Worm (Caenorhabditis elegans) whole organism, L2 larva: ENCODE data around the gene rrf-3.

ENCODE experiments used
- C34F6.9 ChIP-seq: fragments of 150-350 bp; optimal IDR thresholded peaks from 2 replicates; lab custom pipeline; 2014; ENCODE audit warnings: missing biosample characterization, missing genetic modification characterization
- F13H6.1 ChIP-seq: sonication (generic microtip); optimal IDR thresholded peaks from 2 replicates; lab custom pipeline; 2016; ENCODE audit warnings: missing genetic modification characterization, missing compliant biosample characterization
- Y55F3AM.14 ChIP-seq: fragments of 200-800 bp; sonication (Bioruptor generic); optimal IDR thresholded peaks from 2 replicates; lab custom pipeline; 2018; ENCODE audit warnings: mild to moderate bottlenecking, missing genetic modification characterization, missing compliant biosample characterization
- ama-1 ChIP-seq: fragments of 150-350 bp; optimal IDR thresholded peaks from 2 replicates; lab custom pipeline; 2018; ENCODE audit warnings: inconsistent platforms
- blmp-1 ChIP-seq: sonication (generic microtip); optimal IDR thresholded peaks from 2 replicates; lab custom pipeline; 2017; ENCODE audit warnings: missing genetic modification characterization, mild to moderate bottlenecking, missing compliant biosample characterization, antibody characterized with exemption, moderate library complexity; ENCODE audit not compliant: insufficient read depth
- ceh-16 ChIP-seq: fragments of 150-350 bp; optimal IDR thresholded peaks from 2 replicates; lab custom pipeline; 2014; ENCODE audit warnings: missing biosample characterization, missing genetic modification characterization
- crh-2 ChIP-seq: sonication (generic microtip); optimal IDR thresholded peaks from 2 replicates; lab custom pipeline; 2017; ENCODE audit warnings: missing biosample characterization, missing genetic modification characterization
- dmd-4 ChIP-seq: sonication (generic microtip); optimal IDR thresholded peaks from 2 replicates; lab custom pipeline; 2017; ENCODE audit warnings: missing biosample characterization, missing genetic modification characterization
- egl-27 ChIP-seq: sonication (generic microtip); optimal IDR thresholded peaks from 3 replicates; lab custom pipeline; 2017; ENCODE audit warnings: missing biosample characterization, missing genetic modification reagents, missing genetic modification characterization
- elt-3 ChIP-seq: sonication (generic microtip); optimal IDR thresholded peaks from 2 replicates; lab custom pipeline; 2017; ENCODE audit warnings: missing biosample characterization, missing genetic modification characterization
- gmeb-1 ChIP-seq: fragments of 150-350 bp; optimal IDR thresholded peaks from 2 replicates; lab custom pipeline; 2014; ENCODE audit warnings: missing biosample characterization, missing genetic modification characterization
- lin-11 ChIP-seq: fragments of 150-350 bp; sonication (generic microtip); optimal IDR thresholded peaks from 2 replicates; lab custom pipeline; 2014; ENCODE audit warnings: missing biosample characterization, missing genetic modification characterization, inconsistent platforms, mixed read lengths
- lsy-2 ChIP-seq, 2 experiments: fragments of 150-350 bp in 1 of 2; sonication (generic microtip) in 1 of 2; optimal IDR thresholded peaks; 2 replicates each; lab custom pipeline; 2014 to 2017; ENCODE audit warnings: missing biosample characterization in 2 of 2, missing genetic modification characterization in 2 of 2
- mab-5 ChIP-seq: fragments of 150-350 bp; optimal IDR thresholded peaks from 2 replicates; lab custom pipeline; 2014; ENCODE audit warnings: missing biosample characterization, missing genetic modification characterization
- mdl-1 ChIP-seq, 2 experiments: fragments of 150-350 bp in 1 of 2; sonication (generic microtip) in 1 of 2; optimal IDR thresholded peaks; 2 replicates each; lab custom pipeline; 2017; ENCODE audit warnings: missing biosample characterization in 2 of 2, missing genetic modification characterization in 2 of 2
- nhr-10 ChIP-seq: sonication (generic microtip); optimal IDR thresholded peaks from 2 replicates; lab custom pipeline; 2017; ENCODE audit warnings: missing biosample characterization, missing genetic modification characterization
- nhr-12 ChIP-seq: fragments of 150-350 bp; optimal IDR thresholded peaks from 2 replicates; lab custom pipeline; 2014; ENCODE audit warnings: missing biosample characterization, missing genetic modification characterization
- nhr-129 ChIP-seq: fragments of 150-350 bp; optimal IDR thresholded peaks from 2 replicates; lab custom pipeline; 2014; ENCODE audit warnings: missing biosample characterization, missing genetic modification characterization
- nhr-21 ChIP-seq: fragments of 150-350 bp; optimal IDR thresholded peaks from 2 replicates; lab custom pipeline; 2014; ENCODE audit warnings: missing biosample characterization, missing genetic modification characterization
- nhr-23 ChIP-seq: fragments of 150-350 bp; optimal IDR thresholded peaks from 2 replicates; lab custom pipeline; 2014; ENCODE audit warnings: missing biosample characterization, missing genetic modification reagents, missing genetic modification characterization
- nhr-25 ChIP-seq: fragments of 150-350 bp; sonication (generic microtip); optimal IDR thresholded peaks from 3 replicates; lab custom pipeline; 2014; ENCODE audit warnings: missing biosample characterization, missing genetic modification characterization
- nhr-6 ChIP-seq: fragments of 150-350 bp; optimal IDR thresholded peaks from 2 replicates; lab custom pipeline; 2014; ENCODE audit warnings: missing biosample characterization, missing genetic modification characterization
- peb-1 ChIP-seq: fragments of 150-350 bp; optimal IDR thresholded peaks from 2 replicates; lab custom pipeline; 2014; ENCODE audit warnings: missing biosample characterization, missing genetic modification characterization
- skn-1 ChIP-seq: sonication (generic microtip); optimal IDR thresholded peaks from 2 replicates; lab custom pipeline; 2017; ENCODE audit warnings: missing biosample characterization, missing genetic modification characterization
- sma-3 ChIP-seq: sonication (generic microtip); optimal IDR thresholded peaks from 2 replicates; lab custom pipeline; 2016; ENCODE audit warnings: missing genetic modification reagents, missing genetic modification characterization, missing compliant biosample characterization
- sma-9 ChIP-seq, 2 experiments: fragments of 150-350 bp in 1 of 2; sonication (generic microtip) in 1 of 2; optimal IDR thresholded peaks; 2 replicates each; lab custom pipeline; 2014 to 2016; ENCODE audit warnings: missing genetic modification characterization in 2 of 2, mild to moderate bottlenecking in 1 of 2, missing biosample characterization in 1 of 2, missing compliant biosample characterization in 1 of 2, missing genetic modification reagents in 1 of 2, moderate library complexity in 1 of 2
- snpc-4 ChIP-seq: fragments of 150-350 bp; optimal IDR thresholded peaks from 2 replicates; lab custom pipeline; 2014; ENCODE audit warnings: missing biosample characterization, missing genetic modification characterization
- unc-39 ChIP-seq: fragments of 150-350 bp; optimal IDR thresholded peaks from 2 replicates; lab custom pipeline; 2014; ENCODE audit warnings: missing biosample characterization, missing genetic modification characterization
- unc-55 ChIP-seq: fragments of 150-350 bp; sonication (generic microtip); optimal IDR thresholded peaks from 3 replicates; lab custom pipeline; 2014; ENCODE audit warnings: missing biosample characterization, missing genetic modification reagents, missing genetic modification characterization
- unc-62 ChIP-seq: fragments of 150-350 bp; optimal IDR thresholded peaks from 2 replicates; lab custom pipeline; 2014; ENCODE audit warnings: missing biosample characterization, missing genetic modification reagents, missing genetic modification characterization
- zag-1 ChIP-seq: fragments of 150-350 bp; optimal IDR thresholded peaks from 2 replicates; lab custom pipeline; 2014; ENCODE audit warnings: missing biosample characterization, missing genetic modification characterization
- ztf-1 ChIP-seq: fragments of 200-800 bp; sonication (Bioruptor generic); conservative IDR thresholded peaks from 2 replicates; pipeline ENCODE4 v1.3.6; 2022; ENCODE audit warnings: missing genetic modification characterization, missing compliant biosample characterization
- ztf-11 ChIP-seq: sonication (generic microtip); optimal IDR thresholded peaks from 2 replicates; lab custom pipeline; 2017; ENCODE audit warnings: missing biosample characterization, missing genetic modification characterization

rrf-3 gene

ce11 chrII:8131413-8131966, 30.8 kb upstream of the rrf-3 start:
- TF ChIP-seq Y55F3AM.14 (GFP tag; lab: Kevin White, UChicago) (peak; percentile 57), lin-11 (tag; lab: Kevin White, UChicago) (peak; percentile 65), unc-55 (peak; percentile 76), snpc-4 (tag; lab: Kevin White, UChicago) (peak; percentile 13), unc-62 (no peak), F13H6.1 (tag; lab: Kevin White, UChicago) (peak; percentile 82), sma-3 (GFP tag; lab: Kevin White, UChicago) (peak; percentile 60), ztf-1 (GFP tag; lab: Robert Waterston, UW) (no peak), lsy-2 (tag; optimal IDR thresholded peaks at IDR 0.05; lab: Kevin White, UChicago) (peak; percentile 44 to 78), sma-9 (GFP tag; optimal IDR thresholded peaks at IDR 0.05; lab: Kevin White, UChicago) (peak; percentile 66), sma-9 (tag; optimal IDR thresholded peaks at IDR 0.05; lab: Kevin White, UChicago) (no peak), nhr-21 (no peak), ztf-11 (tag; lab: Kevin White, UChicago) (no peak), mdl-1 (tag; optimal IDR thresholded peaks at IDR 0.05; lab: Kevin White, UChicago) (peak in 1 of 2 experiments; percentile 52), nhr-23 (tag; lab: Kevin White, UChicago) (no peak), nhr-12 (tag; lab: Kevin White, UChicago) (no peak), ama-1 (lab: Kevin White, UChicago) (peak; percentile 10), skn-1 (tag; lab: Kevin White, UChicago) (no peak), egl-27 (peak; percentile 49), ceh-16 (tag; lab: Kevin White, UChicago) (no peak), crh-2 (tag; lab: Kevin White, UChicago) (peak; percentile 44), blmp-1 (tag; lab: Kevin White, UChicago) (peak; percentile 27), elt-3 (tag; lab: Kevin White, UChicago) (no peak), zag-1 (tag; lab: Kevin White, UChicago) (peak; percentile 90), peb-1 (tag; lab: Kevin White, UChicago) (no peak), nhr-129 (peak; percentile 39), C34F6.9 (tag; lab: Kevin White, UChicago) (peak; percentile 52), gmeb-1 (tag; lab: Kevin White, UChicago) (no peak), nhr-25 (tag; lab: Kevin White, UChicago) (peak; percentile 80), mab-5 (tag; lab: Kevin White, UChicago) (peak; percentile 23), unc-39 (no peak)

ce11 chrII:8135953-8136352, 26.3 kb upstream of the rrf-3 start:
- TF ChIP-seq F13H6.1 (tag; lab: Kevin White, UChicago) = no peak

ce11 chrII:8136818-8137217, 25.4 kb upstream of the rrf-3 start, which contains the start of gene ctns-1:
ctns-1 (minus strand) TSS chrII:8136918.
- no peak for TF ChIP-seq skn-1 (tag; lab: Kevin White, UChicago)
- TF ChIP-seq lsy-2 (tag; optimal IDR thresholded peaks at IDR 0.05; lab: Kevin White, UChicago) = no peak
- no peak for TF ChIP-seq nhr-10 (tag; lab: Kevin White, UChicago)
- TF ChIP-seq dmd-4 = no peak

- TF ChIP-seq nhr-10 (tag; lab: Kevin White, UChicago) = no peak
- TF ChIP-seq nhr-6 (tag; lab: Kevin White, UChicago) = no peak
- TF ChIP-seq blmp-1 (tag; lab: Kevin White, UChicago) = no peak
- TF ChIP-seq gmeb-1 (tag; lab: Kevin White, UChicago) = peak; percentile 21
- TF ChIP-seq nhr-129 = peak; percentile 49
- peak; percentile 29 for TF ChIP-seq unc-55
- no peak for TF ChIP-seq ama-1 (lab: Kevin White, UChicago)
- TF ChIP-seq ztf-1 (GFP tag; lab: Robert Waterston, UW) = no peak
- peak; percentile 8 for TF ChIP-seq nhr-25 (tag; lab: Kevin White, UChicago)
- TF ChIP-seq sma-3 (GFP tag; lab: Kevin White, UChicago) = peak; percentile 1
- TF ChIP-seq lsy-2 (tag; optimal IDR thresholded peaks at IDR 0.05; lab: Kevin White, UChicago) = peak in 1 of 2 experiments; percentile 67
- peak; percentile 37 for TF ChIP-seq C34F6.9 (tag; lab: Kevin White, UChicago)
- TF ChIP-seq skn-1 (tag; lab: Kevin White, UChicago) = peak; percentile 16
Measured at ce11 chrII:8137379-8137778, 24.9 kb upstream of the rrf-3 start.
